Worm (Caenorhabditis elegans) whole organism, young adult: Measurements from ENCODE around the gene ZC15.10.

ENCODE experiments used
- D2030.7 ChIP-seq: fragments of 200-800 bp; sonication (Bioruptor generic); IDR thresholded peaks from 2 replicates; pipeline ENCODE4 v1.3.6; 2022; ENCODE audit warnings: missing genetic modification reagents, missing genetic modification characterization, missing compliant biosample characterization
- aptf-2 ChIP-seq: fragments of 200-800 bp; sonication (Bioruptor generic); conservative IDR thresholded peaks from 2 replicates; pipeline ENCODE4 v1.3.6; 2022; ENCODE audit warnings: missing genetic modification reagents, missing genetic modification characterization, missing compliant biosample characterization
- athp-1 ChIP-seq: sonication (generic microtip); optimal IDR thresholded peaks from 2 replicates; lab custom pipeline; 2017; ENCODE audit warnings: mild to moderate bottlenecking, missing genetic modification characterization, missing compliant biosample characterization
- bed-2 ChIP-seq: fragments of 200-800 bp; sonication (Bioruptor generic); IDR thresholded peaks from 2 replicates; pipeline ENCODE4 v1.3.6; 2022; ENCODE audit warnings: missing genetic modification reagents, missing genetic modification characterization, missing compliant biosample characterization
- cebp-2 ChIP-seq: fragments of 200-800 bp; sonication (Bioruptor generic); IDR thresholded peaks from 2 replicates; pipeline ENCODE4 v1.3.6; 2022; ENCODE audit warnings: missing genetic modification characterization, missing compliant biosample characterization
- die-1 ChIP-seq: sonication (generic microtip); optimal IDR thresholded peaks from 2 replicates; lab custom pipeline; 2016; ENCODE audit warnings: missing genotype, mild to moderate bottlenecking, missing genetic modification characterization, missing compliant biosample characterization
- dpl-1 ChIP-seq: fragments of 150-350 bp; optimal IDR thresholded peaks from 2 replicates; lab custom pipeline; 2014; ENCODE audit warnings: missing biosample characterization, missing genetic modification reagents, missing genetic modification characterization
- ekl-4 ChIP-seq: fragments of 200-800 bp; sonication (Bioruptor generic); IDR thresholded peaks from 2 replicates; pipeline ENCODE4 v1.3.6; 2022; ENCODE audit warnings: missing genetic modification reagents, missing genetic modification characterization, missing compliant biosample characterization
- hlh-26 ChIP-seq: fragments of 200-800 bp; sonication (Bioruptor generic); conservative IDR thresholded peaks from 2 replicates; pipeline ENCODE4 v1.3.6; 2022; ENCODE audit warnings: missing genetic modification reagents, missing genetic modification characterization, missing compliant biosample characterization
- lir-1 ChIP-seq: fragments of 200-800 bp; sonication (Bioruptor generic); conservative IDR thresholded peaks from 2 replicates; pipeline ENCODE4 v1.3.6; 2022; ENCODE audit warnings: missing genetic modification reagents, missing genetic modification characterization, missing compliant biosample characterization
- mes-4 ChIP-seq: sonication (generic microtip); optimal IDR thresholded peaks from 2 replicates; lab custom pipeline; 2016; ENCODE audit warnings: missing genotype, missing genetic modification characterization, missing compliant biosample characterization
- nhr-90 ChIP-seq: sonication (generic microtip); optimal IDR thresholded peaks from 2 replicates; lab custom pipeline; 2016; ENCODE audit warnings: missing genotype, mild to moderate bottlenecking, missing genetic modification characterization, missing compliant biosample characterization
- unc-62 ChIP-seq: fragments of 150-350 bp; optimal IDR thresholded peaks from 2 replicates; lab custom pipeline; 2014; ENCODE audit warnings: missing biosample characterization, missing genetic modification reagents, missing genetic modification characterization

DNA sequence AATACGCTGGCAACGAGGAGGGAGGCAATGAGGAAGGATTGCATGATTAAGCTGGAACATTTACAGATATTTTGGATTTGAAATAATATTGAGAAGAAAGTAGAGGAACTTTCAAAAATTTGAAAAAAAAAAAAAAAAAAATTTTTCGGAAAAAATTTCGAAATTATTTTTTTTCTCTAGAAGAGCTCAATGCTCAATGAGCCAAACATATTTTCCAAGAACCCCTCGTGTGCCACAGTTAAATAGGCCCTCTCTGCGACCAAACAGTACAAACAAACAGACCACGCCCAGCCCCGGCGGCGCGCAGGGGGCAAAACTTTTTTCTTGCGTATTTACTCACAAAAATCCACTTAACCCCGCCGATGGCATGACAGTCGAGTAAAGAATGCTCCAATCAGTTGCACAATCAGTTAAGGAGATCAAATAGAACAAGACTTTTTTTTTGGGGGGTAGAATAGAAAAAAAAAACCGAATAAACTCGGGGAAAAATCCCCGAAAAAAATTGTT, 30.7 kb upstream of the ZC15.10 start, which contains the start of gene pqn-94:
- TF ChIP-seq D2030.7 (GFP tag; lab: Robert Waterston, UW) = no peak
- no peak for TF ChIP-seq hlh-26
- no peak for TF ChIP-seq bed-2 (GFP tag; lab: Robert Waterston, UW)
- no peak for TF ChIP-seq mes-4
- TF ChIP-seq lir-1 (GFP tag; lab: Robert Waterston, UW) = no peak
- no peak for TF ChIP-seq athp-1 (tag; lab: Kevin White, UChicago)
- TF ChIP-seq die-1 (tag; lab: Kevin White, UChicago) = no peak
- no peak for TF ChIP-seq unc-62 (GFP tag; lab: Kevin White, UChicago)
- TF ChIP-seq ekl-4 = no peak
- TF ChIP-seq aptf-2 (GFP tag; lab: Robert Waterston, UW) = no peak
- no peak for TF ChIP-seq nhr-90 (tag; lab: Kevin White, UChicago)
- no peak for TF ChIP-seq dpl-1
- no peak for TF ChIP-seq cebp-2
